Fruit fly (Drosophila melanogaster) S2 (cell line): ENCODE results near the gene rdgA.

Experiments used
- CG8478 ChIP-seq: fragments of >200 bp; optimal IDR thresholded peaks from 2 replicates; lab custom pipeline; 2018
- CTCF ChIP-seq, 2 experiments: fragments of >200 bp; optimal IDR thresholded peaks; 2 replicates each; lab custom pipeline; 2018

dm6 chrX:8861267-8861666, 45.6 kb upstream of the rdgA start:
- TF ChIP-seq CTCF (optimal IDR thresholded peaks at IDR 0.05; lab: Kevin White, UChicago) (no peak), CG8478 (lab: Kevin White, UChicago) (no peak)
